Fruit fly (Drosophila melanogaster) whole organism, embryonic: ENCODE data around the gene RpS8.

Source experiments
- Antp ChIP-seq: fragments of 200-800 bp; sonication (Bioruptor generic); optimal IDR thresholded peaks from 3 replicates; lab custom pipeline; 2016; ENCODE audit warnings: missing biosample characterization, missing genetic modification characterization
- Awh ChIP-seq: fragments of 200-800 bp; sonication (Bioruptor generic); IDR thresholded peaks from 2 replicates; pipeline ENCODE4, ENCODE4 v1.3.6; 2022; ENCODE audit warnings: missing biosample characterization, missing genetic modification characterization
- Blimp-1 ChIP-seq: fragments of 200-800 bp; sonication (Bioruptor generic); optimal IDR thresholded peaks from 3 replicates; lab custom pipeline; 2018; ENCODE audit warnings: missing biosample characterization, missing genetic modification characterization, mild to moderate bottlenecking, moderate library complexity, missing genetic modification reagents
- BtbVII ChIP-seq: fragments of 200-800 bp; sonication (Bioruptor generic); optimal IDR thresholded peaks from 3 replicates; lab custom pipeline; 2017; ENCODE audit warnings: missing biosample characterization, mild to moderate bottlenecking, missing genetic modification characterization
- CG10321 ChIP-seq: fragments of 200-800 bp; sonication (Bioruptor generic); IDR thresholded peaks from 2 replicates; pipeline ENCODE4 v1.3.6; 2022; ENCODE audit warnings: missing biosample characterization, missing genetic modification characterization
- CG11456 ChIP-seq: fragments of 200-800 bp; sonication (Bioruptor generic); IDR thresholded peaks from 3 replicates; pipeline ENCODE4 v1.3.6; 2022; ENCODE audit warnings: missing biosample characterization, missing genetic modification characterization
- CG11560 ChIP-seq: fragments of 200-800 bp; sonication (Bioruptor generic); IDR thresholded peaks from 3 replicates; pipeline ENCODE4 v1.3.6; 2022; ENCODE audit warnings: missing biosample characterization, missing genetic modification characterization
- CG12219 ChIP-seq: fragments of 200-800 bp; sonication (Bioruptor generic); optimal IDR thresholded peaks from 3 replicates; lab custom pipeline; 2018; ENCODE audit warnings: missing biosample characterization, mild to moderate bottlenecking, missing genetic modification characterization
- CG12769 ChIP-seq: fragments of 200-800 bp; sonication (Bioruptor generic); optimal IDR thresholded peaks from 2 replicates; lab custom pipeline; 2019; ENCODE audit warnings: missing biosample characterization, mild to moderate bottlenecking, missing genetic modification characterization, moderate library complexity
- CG13424 ChIP-seq: fragments of 200-800 bp; sonication (Bioruptor generic); optimal IDR thresholded peaks from 2 replicates; lab custom pipeline; 2019; ENCODE audit warnings: missing biosample characterization, mild to moderate bottlenecking, missing genetic modification characterization, moderate library complexity
- CG15514 ChIP-seq: fragments of 200-800 bp; sonication (Bioruptor generic); optimal IDR thresholded peaks from 3 replicates; lab custom pipeline; 2017; ENCODE audit warnings: missing biosample characterization, missing genetic modification characterization, mild to moderate bottlenecking, moderate library complexity, missing genetic modification reagents
- CG1602 ChIP-seq: fragments of 200-800 bp; sonication (Bioruptor generic); optimal IDR thresholded peaks from 3 replicates; lab custom pipeline; 2016; ENCODE audit warnings: missing biosample characterization, missing genetic modification characterization
- CG1647 ChIP-seq: fragments of 200-800 bp; sonication (Bioruptor generic); optimal IDR thresholded peaks from 3 replicates; lab custom pipeline; 2016; ENCODE audit warnings: missing biosample characterization, missing genetic modification characterization
- CG2889 ChIP-seq: fragments of 200-800 bp; sonication (Bioruptor generic); IDR thresholded peaks from 3 replicates; pipeline ENCODE4 v1.3.6; 2022; ENCODE audit warnings: missing biosample characterization, missing genetic modification characterization
- CG34422 ChIP-seq: fragments of 200-800 bp; sonication (Bioruptor generic); IDR thresholded peaks from 3 replicates; pipeline ENCODE4 v1.3.6; 2022; ENCODE audit warnings: missing biosample characterization, missing genetic modification characterization
- CG3847 ChIP-seq: fragments of 200-800 bp; sonication (Bioruptor generic); IDR thresholded peaks from 2 replicates; pipeline ENCODE4 v1.3.6; 2022; ENCODE audit warnings: missing biosample characterization, missing genetic modification characterization
- CG4404 ChIP-seq: fragments of 200-800 bp; sonication (Bioruptor generic); IDR thresholded peaks from 2 replicates; pipeline ENCODE4 v1.3.6; 2022; ENCODE audit warnings: missing biosample characterization, missing genetic modification characterization
- CG6689 ChIP-seq: fragments of 200-800 bp; sonication (Bioruptor generic); IDR thresholded peaks from 2 replicates; pipeline ENCODE4 v1.3.6; 2022; ENCODE audit warnings: missing biosample characterization, missing genetic modification characterization
- CG9876 ChIP-seq: fragments of 200-800 bp; sonication (Bioruptor generic); optimal IDR thresholded peaks from 2 replicates; lab custom pipeline; 2016; ENCODE audit warnings: missing biosample characterization, missing genetic modification characterization
- CHES-1-like ChIP-seq: fragments of 200-800 bp; sonication (Bioruptor generic); optimal IDR thresholded peaks from 2 replicates; lab custom pipeline; 2016; ENCODE audit warnings: missing biosample characterization, missing genetic modification characterization
- CTCF ChIP-seq: fragments of 200-800 bp; sonication (Bioruptor generic); optimal IDR thresholded peaks from 2 replicates; lab custom pipeline; 2017; ENCODE audit warnings: missing biosample characterization, mild to moderate bottlenecking, missing genetic modification characterization, moderate library complexity
- D19B ChIP-seq: fragments of 200-800 bp; sonication (Bioruptor generic); optimal IDR thresholded peaks from 2 replicates; lab custom pipeline; 2017; ENCODE audit warnings: missing biosample characterization, mild to moderate bottlenecking, missing genetic modification characterization
- Dbx ChIP-seq: fragments of 200-800 bp; sonication (Bioruptor generic); IDR thresholded peaks from 3 replicates; pipeline ENCODE4 v1.3.6; 2022; ENCODE audit warnings: missing biosample characterization, missing genetic modification characterization
- E2f1 ChIP-seq: fragments of 200-800 bp; sonication (Bioruptor generic); IDR thresholded peaks from 2 replicates; pipeline ENCODE4 v1.3.6; 2022; ENCODE audit warnings: missing biosample characterization, missing genetic modification characterization
- Elba2 ChIP-seq: fragments of 200-800 bp; sonication (Bioruptor generic); optimal IDR thresholded peaks from 3 replicates; lab custom pipeline; 2016; ENCODE audit warnings: missing biosample characterization, missing genetic modification characterization
- HLH4C ChIP-seq: fragments of 200-800 bp; sonication (Bioruptor generic); IDR thresholded peaks from 3 replicates; pipeline ENCODE4 v1.3.6; 2022; ENCODE audit warnings: missing biosample characterization, missing genetic modification characterization; ENCODE audit not compliant: partially characterized antibody
- Hr39 ChIP-seq: fragments of >200 bp; optimal IDR thresholded peaks from 2 replicates; lab custom pipeline; 2017
- Mrtf ChIP-seq: fragments of 200-800 bp; sonication (Bioruptor generic); IDR thresholded peaks from 3 replicates; pipeline ENCODE4 v1.3.6; 2022; ENCODE audit warnings: missing biosample characterization, missing genetic modification characterization
- NC2β ChIP-seq: fragments of 200-800 bp; sonication (Bioruptor generic); optimal IDR thresholded peaks from 2 replicates; lab custom pipeline; 2016; ENCODE audit warnings: missing biosample characterization, missing genetic modification characterization
- Side ChIP-seq: fragments of 200-800 bp; sonication (Bioruptor generic); optimal IDR thresholded peaks from 2 replicates; lab custom pipeline; 2016; ENCODE audit warnings: missing biosample characterization, missing genetic modification characterization
- Spps ChIP-seq: fragments of 200-800 bp; sonication (Bioruptor generic); optimal IDR thresholded peaks from 2 replicates; lab custom pipeline; 2018; ENCODE audit warnings: missing biosample characterization, mild to moderate bottlenecking, missing genetic modification characterization
- Xbp1 ChIP-seq: fragments of 200-800 bp; sonication (Bioruptor generic); optimal IDR thresholded peaks from 3 replicates; lab custom pipeline; 2016; ENCODE audit warnings: missing biosample characterization, mild to moderate bottlenecking, missing genetic modification characterization
- ap ChIP-seq: fragments of 200-800 bp; sonication (Bioruptor generic); IDR thresholded peaks from 2 replicates; pipeline ENCODE4 v1.3.6; 2022; ENCODE audit warnings: missing biosample characterization, missing genetic modification characterization
- az2 ChIP-seq: fragments of 200-800 bp; sonication (Bioruptor generic); optimal IDR thresholded peaks from 3 replicates; lab custom pipeline; 2016; ENCODE audit warnings: missing biosample characterization, missing genetic modification characterization
- bbx ChIP-seq: fragments of 200-800 bp; sonication (Bioruptor generic); IDR thresholded peaks from 2 replicates; pipeline ENCODE4 v1.3.6; 2022; ENCODE audit warnings: missing biosample characterization, missing genetic modification characterization; ENCODE audit not compliant: partially characterized antibody
- dysf ChIP-seq: fragments of 200-800 bp; sonication (Bioruptor generic); IDR thresholded peaks from 3 replicates; pipeline ENCODE4 v1.3.6; 2022; ENCODE audit warnings: missing biosample characterization, missing genetic modification characterization
- esg ChIP-seq: fragments of 200-800 bp; sonication (Bioruptor generic); conservative IDR thresholded peaks from 2 replicates; pipeline ENCODE4 v1.3.6; 2022; ENCODE audit warnings: missing biosample characterization, missing genetic modification characterization
- eyg ChIP-seq: fragments of 200-800 bp; sonication (Bioruptor generic); optimal IDR thresholded peaks from 3 replicates; lab custom pipeline; 2016; ENCODE audit warnings: missing biosample characterization, missing genetic modification characterization
- gcm2 ChIP-seq: fragments of 200-800 bp; sonication (Bioruptor generic); optimal IDR thresholded peaks from 2 replicates; lab custom pipeline; 2016; ENCODE audit warnings: missing biosample characterization, missing genetic modification characterization
- kay ChIP-seq: fragments of 200-800 bp; sonication (Bioruptor generic); optimal IDR thresholded peaks from 2 replicates; lab custom pipeline; 2016; ENCODE audit warnings: missing biosample characterization, missing genetic modification characterization
- lab ChIP-seq: fragments of 200-800 bp; sonication (Bioruptor generic); optimal IDR thresholded peaks from 3 replicates; lab custom pipeline; 2017; ENCODE audit warnings: missing biosample characterization, missing genetic modification characterization, mild to moderate bottlenecking, moderate library complexity, missing genetic modification reagents
- lola ChIP-seq, 3 experiments: fragments of >200 bp in 2 of 3; fragments of 200-800 bp in 1 of 3; sonication (Bioruptor generic) in 1 of 3; optimal IDR thresholded peaks; 2 replicates each; lab custom pipeline; 2017 to 2019; ENCODE audit warnings: missing biosample characterization in 3 of 3, missing genetic modification characterization in 3 of 3, mild to moderate bottlenecking in 1 of 3, moderate library complexity in 1 of 3
- maf-S ChIP-seq: fragments of 200-800 bp; sonication (Bioruptor generic); optimal IDR thresholded peaks from 2 replicates; lab custom pipeline; 2016; ENCODE audit warnings: missing biosample characterization, missing genetic modification characterization
- nmo ChIP-seq: fragments of 200-800 bp; sonication (Bioruptor generic); optimal IDR thresholded peaks from 2 replicates; lab custom pipeline; 2018; ENCODE audit warnings: missing biosample characterization, mild to moderate bottlenecking, missing genetic modification characterization, moderate library complexity
- pan ChIP-seq, 4 experiments: fragments of >200 bp in 3 of 4; fragments of 200-800 bp in 1 of 4; sonication (Bioruptor generic) in 1 of 4; optimal IDR thresholded peaks in 3 of 4; IDR thresholded peaks in 1 of 4; 2 replicates each; pipeline versions ENCODE4 v1.3.6 to Lab custom; 2017 to 2022; ENCODE audit warnings: missing biosample characterization in 2 of 4, missing genetic modification characterization in 2 of 4, mixed read lengths in 1 of 4
- ro ChIP-seq: fragments of 200-800 bp; sonication (Bioruptor generic); IDR thresholded peaks from 2 replicates; pipeline ENCODE4 v1.3.6; 2022; ENCODE audit warnings: missing biosample characterization, missing genetic modification characterization
- row ChIP-seq: fragments of 200-800 bp; sonication (Bioruptor generic); IDR thresholded peaks from 3 replicates; pipeline ENCODE4 v1.3.6; 2022; ENCODE audit warnings: missing biosample characterization, missing genetic modification characterization
- sna ChIP-seq: fragments of 200-800 bp; sonication (Bioruptor generic); IDR thresholded peaks from 2 replicates; pipeline ENCODE4 v1.3.6; 2022; ENCODE audit warnings: missing biosample characterization, missing genetic modification characterization; ENCODE audit not compliant: partially characterized antibody
- sr ChIP-seq: fragments of 200-800 bp; sonication (Bioruptor generic); IDR thresholded peaks from 3 replicates; pipeline ENCODE4 v1.3.6; 2022; ENCODE audit warnings: missing biosample characterization, missing genetic modification characterization
- ssp ChIP-seq: fragments of 200-800 bp; sonication (Bioruptor generic); IDR thresholded peaks from 2 replicates; pipeline ENCODE4 v1.3.6; 2022; ENCODE audit warnings: missing biosample characterization, missing genetic modification characterization
- trem ChIP-seq: fragments of 200-800 bp; optimal IDR thresholded peaks from 3 replicates; lab custom pipeline; 2019; ENCODE audit warnings: missing biosample characterization, mild to moderate bottlenecking, missing genetic modification characterization, moderate library complexity
- zfh2 ChIP-seq: fragments of 200-800 bp; sonication (Bioruptor generic); optimal IDR thresholded peaks from 2 replicates; lab custom pipeline; 2016; ENCODE audit warnings: missing biosample characterization, missing genetic modification characterization

The RpS8 gene

dm6 chr3R:29847126-29847525 is 14.3 kb upstream of the RpS8 start (continued):
- TF ChIP-seq CG2889: no peak
- TF ChIP-seq CHES-1-like (GFP tag; lab: Kevin White, UChicago): no peak
- TF ChIP-seq Dbx: no peak
- TF ChIP-seq az2: peak; percentile 4
- no peak for TF ChIP-seq CG4404
- no peak for TF ChIP-seq E2f1
- no peak for TF ChIP-seq Antp (GFP tag; lab: Kevin White, UChicago)
- no peak for TF ChIP-seq trem
- TF ChIP-seq row: 0 out of 3 replicates have a peak, but pooled peaks have one; percentile 29
- TF ChIP-seq zfh2 (GFP tag; lab: Kevin White, UChicago): no peak
- TF ChIP-seq CG1602: no peak
- TF ChIP-seq CG11560: 0 out of 3 replicates have a peak, but pooled peaks have one; percentile 13
- TF ChIP-seq D19B (GFP tag; lab: Kevin White, UChicago): no peak
- TF ChIP-seq Blimp-1 (GFP tag; lab: Kevin White, UChicago): no peak
- TF ChIP-seq CG3847 (GFP tag; lab: Robert Waterston, UW): no peak
- TF ChIP-seq Awh (GFP tag; lab: Robert Waterston, UW): peak; percentile 35; the same call in 1 of the 2 replicates
- no peak for TF ChIP-seq maf-S (GFP tag; lab: Kevin White, UChicago)
- TF ChIP-seq Elba2 (GFP tag; lab: Kevin White, UChicago): no peak
- no peak for TF ChIP-seq bbx (GFP tag; lab: Robert Waterston, UW)
- TF ChIP-seq Xbp1 (GFP tag; lab: Kevin White, UChicago): peak; percentile 13
- no peak for TF ChIP-seq pan (optimal IDR thresholded peaks at IDR 0.05; lab: Kevin White, UChicago)
- peak in 1 of 2 experiments; percentile 49 for TF ChIP-seq pan (GFP tag; optimal IDR thresholded peaks at IDR 0.05 in 1 of 2, IDR thresholded peaks at IDR 0.05 in 1 of 2)
- no peak for TF ChIP-seq CG12219 (GFP tag; lab: Kevin White, UChicago)
- TF ChIP-seq BtbVII: no peak
- peak; percentile 38; the same call in 1 of the 3 replicates for TF ChIP-seq dysf (GFP tag; lab: Robert Waterston, UW)
- TF ChIP-seq Mrtf (GFP tag; lab: Robert Waterston, UW): 0 out of 3 replicates have a peak, but pooled peaks have one; percentile 28
- TF ChIP-seq CTCF: no peak
- TF ChIP-seq lab (GFP tag; lab: Kevin White, UChicago): no peak
- TF ChIP-seq CG6689 (GFP tag; lab: Robert Waterston, UW): peak; percentile 23; the same call in 1 of the 2 replicates
- TF ChIP-seq CG10321 (GFP tag; lab: Robert Waterston, UW): no peak
- no peak for TF ChIP-seq Side (GFP tag; lab: Kevin White, UChicago)
- no peak for TF ChIP-seq kay (GFP tag; lab: Kevin White, UChicago)
- no peak for TF ChIP-seq NC2β (GFP tag; lab: Kevin White, UChicago)
- no peak for TF ChIP-seq ro
- TF ChIP-seq ap: 0 out of 2 replicates have a peak, but pooled peaks have one; percentile 5
- TF ChIP-seq CG1647: no peak
- TF ChIP-seq Spps (tag; lab: Kevin White, UChicago): no peak
- 0 out of 3 replicates have a peak, but pooled peaks have one; percentile 32 for TF ChIP-seq CG34422 (GFP tag; lab: Robert Waterston, UW)
- no peak for TF ChIP-seq sr (GFP tag; lab: Robert Waterston, UW)
- no peak for TF ChIP-seq CG9876 (GFP tag; lab: Kevin White, UChicago)
- TF ChIP-seq Hr39 (lab: Kevin White, UChicago): no peak
- TF ChIP-seq CG12769: no peak
- no peak for TF ChIP-seq gcm2
- TF ChIP-seq nmo (GFP tag; lab: Kevin White, UChicago): peak; percentile 30
- TF ChIP-seq lola (GFP tag; optimal IDR thresholded peaks at IDR 0.05; lab: Kevin White, UChicago): no peak
- 0 out of 2 replicates have a peak, but pooled peaks have one; percentile 17 for TF ChIP-seq esg (GFP tag; lab: Robert Waterston, UW)
- no peak for TF ChIP-seq CG13424 (tag; lab: Kevin White, UChicago)
- no peak for TF ChIP-seq eyg (GFP tag; lab: Kevin White, UChicago)
- TF ChIP-seq CG15514 (GFP tag; lab: Kevin White, UChicago): no peak
- TF ChIP-seq CG11456 (GFP tag; lab: Robert Waterston, UW): no peak
- no peak for TF ChIP-seq sna (GFP tag; lab: Robert Waterston, UW)
- no peak for TF ChIP-seq HLH4C
- TF ChIP-seq ssp (GFP tag; lab: Robert Waterston, UW): peak; percentile 26; the same call in 1 of the 2 replicates
